Worm (Caenorhabditis elegans) whole organism, young adult: ENCODE results near the gene rabr-4.

Experiments used
- B0035.1 ChIP-seq: sonication (generic microtip); optimal IDR thresholded peaks from 2 replicates; lab custom pipeline; 2016; ENCODE audit warnings: missing genetic modification characterization, mild to moderate bottlenecking, missing compliant biosample characterization, missing genotype, missing genetic modification reagents
- F10E7.11 ChIP-seq: sonication (generic microtip); optimal IDR thresholded peaks from 2 replicates; lab custom pipeline; 2017; ENCODE audit warnings: mild to moderate bottlenecking, missing genetic modification characterization, moderate library complexity, missing compliant biosample characterization
- F49E8.2 ChIP-seq: sonication (generic microtip); optimal IDR thresholded peaks from 3 replicates; lab custom pipeline; 2017; ENCODE audit warnings: missing genetic modification characterization, mild to moderate bottlenecking, missing compliant biosample characterization, antibody characterized with exemption, moderate library complexity; ENCODE audit not compliant: insufficient read depth
- K11D2.4 ChIP-seq: fragments of 200-800 bp; sonication (Bioruptor generic); IDR thresholded peaks from 2 replicates; pipeline ENCODE4 v1.3.6; 2022; ENCODE audit warnings: missing genetic modification reagents, missing genetic modification characterization, missing compliant biosample characterization
- K12H6.12 ChIP-seq: fragments of 200-800 bp; sonication (Bioruptor generic); optimal IDR thresholded peaks from 2 replicates; lab custom pipeline; 2018; ENCODE audit warnings: mild to moderate bottlenecking, missing genetic modification characterization, missing compliant biosample characterization
- Y95B8A.8 ChIP-seq: fragments of 200-800 bp; sonication (Bioruptor generic); IDR thresholded peaks from 2 replicates; pipeline ENCODE4 v1.3.6; 2022; ENCODE audit warnings: missing genetic modification reagents, missing genetic modification characterization, missing compliant biosample characterization
- ama-1 ChIP-seq, 3 experiments: fragments of 150-350 bp in 1 of 3; sonication (generic microtip) in 2 of 3; optimal IDR thresholded peaks; 2 replicates each; lab custom pipeline; 2014 to 2018; ENCODE audit warnings: missing biosample characterization in 2 of 3, missing genetic modification characterization in 2 of 3, missing genetic modification reagents in 2 of 3
- athp-1 ChIP-seq: sonication (generic microtip); optimal IDR thresholded peaks from 2 replicates; lab custom pipeline; 2017; ENCODE audit warnings: mild to moderate bottlenecking, missing genetic modification characterization, missing compliant biosample characterization
- attf-5 ChIP-seq: fragments of 200-800 bp; sonication (Bioruptor generic); optimal IDR thresholded peaks from 2 replicates; lab custom pipeline; 2018; ENCODE audit warnings: mild to moderate bottlenecking, missing genetic modification characterization, missing compliant biosample characterization
- attf-6 ChIP-seq: fragments of 200-800 bp; sonication (Bioruptor generic); IDR thresholded peaks from 2 replicates; pipeline ENCODE4 v1.3.6; 2022; ENCODE audit warnings: missing genetic modification reagents, missing genetic modification characterization, missing compliant biosample characterization
- bed-2 ChIP-seq: fragments of 200-800 bp; sonication (Bioruptor generic); IDR thresholded peaks from 2 replicates; pipeline ENCODE4 v1.3.6; 2022; ENCODE audit warnings: missing genetic modification reagents, missing genetic modification characterization, missing compliant biosample characterization
- ceh-40 ChIP-seq: fragments of 200-800 bp; sonication (Bioruptor generic); IDR thresholded peaks from 2 replicates; pipeline ENCODE4 v1.3.6; 2022; ENCODE audit warnings: missing genetic modification characterization, missing compliant biosample characterization
- dpl-1 ChIP-seq: fragments of 150-350 bp; optimal IDR thresholded peaks from 2 replicates; lab custom pipeline; 2014; ENCODE audit warnings: missing biosample characterization, missing genetic modification reagents, missing genetic modification characterization
- egl-44 ChIP-seq: fragments of 200-800 bp; sonication (Bioruptor generic); IDR thresholded peaks from 2 replicates; pipeline ENCODE4 v1.3.6; 2022; ENCODE audit warnings: missing genetic modification reagents, missing genetic modification characterization, missing compliant biosample characterization
- ets-4 ChIP-seq: fragments of 200-800 bp; sonication (Bioruptor generic); optimal IDR thresholded peaks from 2 replicates; lab custom pipeline; 2018; ENCODE audit warnings: mild to moderate bottlenecking, missing genetic modification characterization, missing compliant biosample characterization
- lin-26 ChIP-seq: fragments of 200-800 bp; sonication (Bioruptor generic); IDR thresholded peaks from 2 replicates; pipeline ENCODE4 v1.3.6; 2022; ENCODE audit warnings: missing genetic modification reagents, missing genetic modification characterization, missing compliant biosample characterization
- madf-6 ChIP-seq: fragments of 200-800 bp; sonication (Bioruptor generic); IDR thresholded peaks from 2 replicates; pipeline ENCODE4 v1.3.6; 2022; ENCODE audit warnings: missing genetic modification reagents, missing genetic modification characterization, missing compliant biosample characterization
- mel-28 ChIP-seq: sonication (generic microtip); optimal IDR thresholded peaks from 2 replicates; lab custom pipeline; 2016; ENCODE audit warnings: borderline replicate concordance, mild to moderate bottlenecking, missing genetic modification characterization, missing compliant biosample characterization
- nfya-1 ChIP-seq: sonication (generic microtip); optimal IDR thresholded peaks from 2 replicates; lab custom pipeline; 2017; ENCODE audit warnings: antibody characterized with exemption, missing compliant biosample characterization, missing genetic modification characterization, borderline replicate concordance; ENCODE audit not compliant: insufficient read depth
- nfyb-1 ChIP-seq: fragments of 200-800 bp; sonication (Bioruptor generic); IDR thresholded peaks from 2 replicates; pipeline ENCODE4 v1.3.6; 2022; ENCODE audit warnings: missing genetic modification reagents, missing genetic modification characterization, missing compliant biosample characterization
- nhr-179 ChIP-seq: sonication (generic microtip); optimal IDR thresholded peaks from 2 replicates; lab custom pipeline; 2016; ENCODE audit warnings: mild to moderate bottlenecking, missing genetic modification characterization, missing compliant biosample characterization
- nhr-80 ChIP-seq: sonication (generic microtip); optimal IDR thresholded peaks from 2 replicates; lab custom pipeline; 2016; ENCODE audit warnings: missing genetic modification characterization, missing compliant biosample characterization
- rec-8 ChIP-seq, 2 experiments: sonication (generic microtip); optimal IDR thresholded peaks; 2 replicates each; lab custom pipeline; 2016; ENCODE audit warnings: mild to moderate bottlenecking in 2 of 2, missing genetic modification characterization in 2 of 2, missing genetic modification reagents in 2 of 2, missing genotype in 2 of 2, missing biosample characterization in 1 of 2, missing compliant biosample characterization in 1 of 2, moderate library complexity in 1 of 2
- snpc-4 ChIP-seq, 5 experiments: fragments of 150-350 bp in 1 of 5; sonication (generic microtip) in 4 of 5; optimal IDR thresholded peaks; 2 replicates each; lab custom pipeline; 2014 to 2018; ENCODE audit warnings: missing genetic modification characterization in 5 of 5, missing biosample characterization in 3 of 5, antibody characterized with exemption in 2 of 5, mild to moderate bottlenecking in 2 of 5, missing compliant biosample characterization in 2 of 5, missing genotype in 2 of 5, moderate library complexity in 2 of 5, missing genetic modification reagents in 1 of 5
- sptf-2 ChIP-seq: fragments of 200-800 bp; sonication (Bioruptor generic); optimal IDR thresholded peaks from 2 replicates; lab custom pipeline; 2018; ENCODE audit warnings: mild to moderate bottlenecking, missing genetic modification characterization, missing compliant biosample characterization
- unc-130 ChIP-seq: sonication (generic microtip); optimal IDR thresholded peaks from 2 replicates; lab custom pipeline; 2016; ENCODE audit warnings: missing genetic modification reagents, missing genetic modification characterization, missing compliant biosample characterization
- xnd-1 ChIP-seq: sonication (generic microtip); optimal IDR thresholded peaks from 2 replicates; lab custom pipeline; 2016; ENCODE audit warnings: missing genotype, missing genetic modification reagents, missing genetic modification characterization, missing compliant biosample characterization
- ztf-22 ChIP-seq: fragments of 200-800 bp; sonication (Bioruptor generic); optimal IDR thresholded peaks from 2 replicates; lab custom pipeline; 2018; ENCODE audit warnings: mild to moderate bottlenecking, missing genetic modification characterization, moderate library complexity, missing compliant biosample characterization
- ztf-28 ChIP-seq: fragments of 200-800 bp; sonication (Bioruptor generic); IDR thresholded peaks from 2 replicates; pipeline ENCODE4 v1.3.6; 2022; ENCODE audit warnings: missing genetic modification reagents, missing genetic modification characterization, missing compliant biosample characterization
- ztf-3 ChIP-seq: fragments of 200-800 bp; sonication (Bioruptor generic); optimal IDR thresholded peaks from 2 replicates; lab custom pipeline; 2018; ENCODE audit warnings: mild to moderate bottlenecking, missing genetic modification characterization, missing compliant biosample characterization

rabr-4 gene

ce11 chrV:16169026-16169425, 25.7 kb upstream of the rabr-4 start, which contains the start of gene str-111:
TSS of gene str-111 (minus strand) at chrV:16169126.
- TF ChIP-seq ztf-22 (GFP tag; lab: Kevin White, UChicago): no peak
- TF ChIP-seq mel-28 (tag; lab: Kevin White, UChicago): no peak
- no peak for TF ChIP-seq ets-4 (GFP tag; lab: Kevin White, UChicago)
- no peak for TF ChIP-seq madf-6 (GFP tag; lab: Robert Waterston, UW)
- no peak for TF ChIP-seq Y95B8A.8
- TF ChIP-seq K12H6.12 (tag; lab: Kevin White, UChicago): no peak
- TF ChIP-seq K11D2.4 (GFP tag; lab: Robert Waterston, UW): no peak
- TF ChIP-seq egl-44 (GFP tag; lab: Robert Waterston, UW): no peak
- no peak for TF ChIP-seq xnd-1 (tag; lab: Kevin White, UChicago)
- TF ChIP-seq B0035.1 (tag; lab: Kevin White, UChicago): no peak
- no peak for TF ChIP-seq nfyb-1 (GFP tag; lab: Robert Waterston, UW)
- TF ChIP-seq F10E7.11 (tag; lab: Kevin White, UChicago): no peak
- TF ChIP-seq lin-26: no peak
- no peak for TF ChIP-seq attf-5 (GFP tag; lab: Kevin White, UChicago)
- no peak for TF ChIP-seq F49E8.2

ce11 chrV:16171721-16172120, 23.0 kb upstream of the rabr-4 start, which contains the start of gene K05D4.9:
TSS of gene K05D4.9 (minus strand) at chrV:16171821.
- TF ChIP-seq nfya-1 (tag; lab: Kevin White, UChicago) (no peak), dpl-1 (GFP tag; lab: Kevin White, UChicago) (no peak)
- TF ChIP-seq, all 124 proteins: peak for 0

ce11 chrV:16174109-16174508, 20.6 kb upstream of the rabr-4 start:
- TF ChIP-seq unc-130 (GFP tag; lab: Kevin White, UChicago): no peak
- TF ChIP-seq attf-6 (GFP tag; lab: Robert Waterston, UW): no peak
- no peak for TF ChIP-seq ama-1 (optimal IDR thresholded peaks at IDR 0.05; lab: Kevin White, UChicago)
- no peak for TF ChIP-seq ama-1 (GFP tag; optimal IDR thresholded peaks at IDR 0.05; lab: Kevin White, UChicago)
- TF ChIP-seq bed-2 (GFP tag; lab: Robert Waterston, UW): no peak
- TF ChIP-seq nhr-179 (tag; lab: Kevin White, UChicago): no peak

- TF ChIP-seq ztf-3 (no peak), athp-1 (tag; lab: Kevin White, UChicago) (no peak), K11D2.4 (GFP tag; lab: Robert Waterston, UW) (no peak), nhr-80 (peak; percentile 32), ztf-28 (no peak)
Measured at ce11 chrV:16175227-16175626, 19.5 kb upstream of the rabr-4 start.

- no peak for TF ChIP-seq sptf-2 (GFP tag; lab: Kevin White, UChicago)
- TF ChIP-seq rec-8 (tag; optimal IDR thresholded peaks at IDR 0.05; lab: Kevin White, UChicago): no peak
- no peak for TF ChIP-seq snpc-4 (GFP tag; optimal IDR thresholded peaks at IDR 0.05; lab: Kevin White, UChicago)
- no peak for TF ChIP-seq snpc-4 (tag; optimal IDR thresholded peaks at IDR 0.05; lab: Kevin White, UChicago)
- TF ChIP-seq ceh-40: no peak
- TF ChIP-seq ets-4 (GFP tag; lab: Kevin White, UChicago): no peak
Measured at ce11 chrV:16175757-16176156, 19.0 kb upstream of the rabr-4 start, which contains the start of gene cyp-33D1. TSS of gene cyp-33D1 (minus strand) at chrV:16175857.
